Fruit fly (Drosophila melanogaster) whole organism, embryonic: Measurements from ENCODE around the gene Polr2D.
A peak's percentile ranks its signal among the peaks of the same experiment; 100 is the strongest.

Experiments
- Ada2b ChIP-seq: fragments of 200-800 bp; sonication (Bioruptor generic); IDR thresholded peaks from 2 replicates; pipeline ENCODE4 v1.3.6; 2022; ENCODE audit warnings: missing biosample characterization, missing genetic modification characterization
- BEAF-32 ChIP-seq: fragments of 200-800 bp; sonication (Bioruptor generic); optimal IDR thresholded peaks from 3 replicates; lab custom pipeline; 2017; ENCODE audit warnings: missing biosample characterization, missing genetic modification characterization, mild to moderate bottlenecking, moderate library complexity, missing genetic modification reagents
- CG10274 ChIP-seq: fragments of 200-800 bp; sonication (Bioruptor generic); optimal IDR thresholded peaks from 3 replicates; lab custom pipeline; 2017; ENCODE audit warnings: missing biosample characterization, mild to moderate bottlenecking, missing genetic modification characterization
- CG10431 ChIP-seq: fragments of 200-800 bp; sonication (Bioruptor generic); optimal IDR thresholded peaks from 3 replicates; lab custom pipeline; 2018; ENCODE audit warnings: missing biosample characterization, mild to moderate bottlenecking, missing genetic modification characterization
- CG11247 ChIP-seq: fragments of 200-800 bp; sonication (Bioruptor generic); IDR thresholded peaks from 2 replicates; pipeline ENCODE4 v1.3.6; 2022; ENCODE audit warnings: missing biosample characterization, missing genetic modification characterization
- CG12299 ChIP-seq: fragments of 200-800 bp; sonication (Bioruptor generic); optimal IDR thresholded peaks from 2 replicates; lab custom pipeline; 2018; ENCODE audit warnings: missing biosample characterization, mild to moderate bottlenecking, missing genetic modification characterization
- CG13287 ChIP-seq: fragments of 200-800 bp; sonication (Bioruptor generic); IDR thresholded peaks from 2 replicates; pipeline ENCODE4 v1.3.6; 2022; ENCODE audit warnings: missing biosample characterization, missing genetic modification characterization; ENCODE audit not compliant: partially characterized antibody
- CG1602 ChIP-seq: fragments of 200-800 bp; sonication (Bioruptor generic); optimal IDR thresholded peaks from 3 replicates; lab custom pipeline; 2016; ENCODE audit warnings: missing biosample characterization, missing genetic modification characterization
- CG17186 ChIP-seq: fragments of 200-800 bp; sonication (Bioruptor generic); optimal IDR thresholded peaks from 3 replicates; lab custom pipeline; 2017; ENCODE audit warnings: missing biosample characterization, missing genetic modification reagents, missing genetic modification characterization
- CG17359 ChIP-seq: fragments of 200-800 bp; sonication (Bioruptor generic); optimal IDR thresholded peaks from 3 replicates; lab custom pipeline; 2018; ENCODE audit warnings: missing biosample characterization, mild to moderate bottlenecking, missing genetic modification characterization, moderate library complexity
- CG17568 ChIP-seq: fragments of 200-800 bp; sonication (Bioruptor generic); optimal IDR thresholded peaks from 2 replicates; lab custom pipeline; 2018; ENCODE audit warnings: missing biosample characterization, mild to moderate bottlenecking, missing genetic modification characterization, moderate library complexity
- CG17829 ChIP-seq: fragments of 200-800 bp; optimal IDR thresholded peaks from 2 replicates; lab custom pipeline; 2019; ENCODE audit warnings: missing biosample characterization, mild to moderate bottlenecking, missing genetic modification characterization, moderate library complexity
- CG32772 ChIP-seq: fragments of 200-800 bp; sonication (Bioruptor generic); IDR thresholded peaks from 2 replicates; pipeline ENCODE4 v1.3.6; 2022; ENCODE audit warnings: missing biosample characterization, missing genetic modification characterization
- CG6175 ChIP-seq: fragments of 200-800 bp; sonication (Bioruptor generic); IDR thresholded peaks from 3 replicates; pipeline ENCODE4 v1.3.6; 2022; ENCODE audit warnings: missing biosample characterization, missing genetic modification characterization
- CG7372 ChIP-seq: fragments of 200-800 bp; sonication (Bioruptor generic); IDR thresholded peaks from 2 replicates; pipeline ENCODE4 v1.3.6; 2022; ENCODE audit warnings: missing biosample characterization, missing genetic modification characterization
- CG7987 ChIP-seq: fragments of 200-800 bp; sonication (Bioruptor generic); optimal IDR thresholded peaks from 2 replicates; lab custom pipeline; 2018; ENCODE audit warnings: missing biosample characterization, mild to moderate bottlenecking, missing genetic modification characterization, moderate library complexity
- Doc3 ChIP-seq: fragments of 200-800 bp; sonication (Bioruptor generic); IDR thresholded peaks from 3 replicates; pipeline ENCODE4 v1.3.6; 2022; ENCODE audit warnings: missing biosample characterization, missing genetic modification characterization; ENCODE audit not compliant: partially characterized antibody
- Dp ChIP-seq: fragments of 200-800 bp; sonication (Bioruptor generic); optimal IDR thresholded peaks from 2 replicates; lab custom pipeline; 2018; ENCODE audit warnings: missing biosample characterization, mild to moderate bottlenecking, missing genetic modification characterization, moderate library complexity
- Fer2 ChIP-seq: fragments of 200-800 bp; sonication (Bioruptor generic); optimal IDR thresholded peaks from 2 replicates; lab custom pipeline; 2018; ENCODE audit warnings: missing biosample characterization, mild to moderate bottlenecking, missing genetic modification characterization, moderate library complexity
- HLH3B ChIP-seq: fragments of 200-800 bp; sonication (Bioruptor generic); IDR thresholded peaks from 2 replicates; pipeline ENCODE4 v1.3.6; 2022; ENCODE audit warnings: missing biosample characterization, missing genetic modification characterization
- Lhr ChIP-seq: fragments of 200-800 bp; sonication (Bioruptor generic); optimal IDR thresholded peaks from 3 replicates; lab custom pipeline; 2017; ENCODE audit warnings: mild to moderate bottlenecking, missing biosample characterization, missing genetic modification reagents, missing genetic modification characterization
- Pdp1 ChIP-seq, 2 experiments: fragments of 200-800 bp; sonication (Bioruptor generic); optimal IDR thresholded peaks; 3 replicates each; lab custom pipeline; 2016; ENCODE audit warnings: missing biosample characterization in 2 of 2, missing genetic modification characterization in 2 of 2, mild to moderate bottlenecking in 1 of 2, moderate library complexity in 1 of 2
- Ssrp ChIP-seq: fragments of 200-800 bp; sonication (Bioruptor generic); optimal IDR thresholded peaks from 2 replicates; lab custom pipeline; 2018; ENCODE audit warnings: missing biosample characterization, mild to moderate bottlenecking, missing genetic modification characterization, moderate library complexity
- br ChIP-seq: fragments of >200 bp; optimal IDR thresholded peaks from 2 replicates; lab custom pipeline; 2017
- bsh ChIP-seq, 2 experiments: fragments of 200-800 bp; sonication (Bioruptor generic); optimal IDR thresholded peaks; 2 replicates each; lab custom pipeline; 2017 to 2018; ENCODE audit warnings: mild to moderate bottlenecking in 2 of 2, missing biosample characterization in 2 of 2, missing genetic modification characterization in 2 of 2, moderate library complexity in 1 of 2
- btn ChIP-seq: fragments of 200-800 bp; sonication (Bioruptor generic); optimal IDR thresholded peaks from 2 replicates; lab custom pipeline; 2016; ENCODE audit warnings: missing biosample characterization, missing genetic modification characterization
- crc ChIP-seq: fragments of 200-800 bp; sonication (Bioruptor generic); optimal IDR thresholded peaks from 2 replicates; lab custom pipeline; 2016; ENCODE audit warnings: missing biosample characterization, missing genetic modification characterization
- cwo ChIP-seq: fragments of 200-800 bp; sonication (Bioruptor generic); optimal IDR thresholded peaks from 3 replicates; lab custom pipeline; 2017; ENCODE audit warnings: missing biosample characterization, missing genetic modification characterization, mild to moderate bottlenecking, moderate library complexity, missing genetic modification reagents
- disco-r ChIP-seq: fragments of 200-800 bp; sonication (Bioruptor generic); optimal IDR thresholded peaks from 2 replicates; lab custom pipeline; 2016; ENCODE audit warnings: missing biosample characterization, missing genetic modification characterization
- dpn ChIP-seq, 2 experiments: fragments of 200-800 bp; sonication (Bioruptor generic); optimal IDR thresholded peaks; 3 replicates each; lab custom pipeline; 2016; ENCODE audit warnings: missing biosample characterization in 2 of 2, missing genetic modification characterization in 2 of 2
- dysf ChIP-seq: fragments of 200-800 bp; sonication (Bioruptor generic); IDR thresholded peaks from 3 replicates; pipeline ENCODE4 v1.3.6; 2022; ENCODE audit warnings: missing biosample characterization, missing genetic modification characterization
- en ChIP-seq: fragments of 200-800 bp; sonication (Bioruptor generic); optimal IDR thresholded peaks from 2 replicates; lab custom pipeline; 2016; ENCODE audit warnings: missing biosample characterization, missing genetic modification characterization
- esg ChIP-seq: fragments of 200-800 bp; sonication (Bioruptor generic); conservative IDR thresholded peaks from 2 replicates; pipeline ENCODE4 v1.3.6; 2022; ENCODE audit warnings: missing biosample characterization, missing genetic modification characterization
- eve ChIP-seq, 2 experiments: fragments of >200 bp; optimal IDR thresholded peaks; 2 replicates each; lab custom pipeline; 2017; ENCODE audit warnings: missing biosample characterization in 2 of 2, missing genetic modification characterization in 2 of 2
- ftz-f1 ChIP-seq: fragments of 200-800 bp; sonication (Bioruptor generic); optimal IDR thresholded peaks from 2 replicates; lab custom pipeline; 2016; ENCODE audit warnings: missing biosample characterization, missing genetic modification characterization
- hb ChIP-seq: fragments of 200-800 bp; sonication (Bioruptor generic); IDR thresholded peaks from 3 replicates; pipeline ENCODE4 v1.3.6; 2022; ENCODE audit warnings: missing biosample characterization, missing genetic modification characterization; ENCODE audit not compliant: partially characterized antibody
- klu ChIP-seq: fragments of 200-800 bp; sonication (Bioruptor generic); IDR thresholded peaks from 2 replicates; pipeline ENCODE4 v1.3.6; 2022; ENCODE audit warnings: missing biosample characterization, missing genetic modification characterization
- lbe ChIP-seq: fragments of 200-800 bp; sonication (Bioruptor generic); optimal IDR thresholded peaks from 2 replicates; lab custom pipeline; 2016; ENCODE audit warnings: missing biosample characterization, mild to moderate bottlenecking, missing genetic modification characterization
- lola ChIP-seq, 3 experiments: fragments of >200 bp in 2 of 3; fragments of 200-800 bp in 1 of 3; sonication (Bioruptor generic) in 1 of 3; optimal IDR thresholded peaks; 2 replicates each; lab custom pipeline; 2017 to 2019; ENCODE audit warnings: missing biosample characterization in 3 of 3, missing genetic modification characterization in 3 of 3, mild to moderate bottlenecking in 1 of 3, moderate library complexity in 1 of 3
- mam ChIP-seq: fragments of 200-800 bp; sonication (Bioruptor generic); optimal IDR thresholded peaks from 3 replicates; lab custom pipeline; 2016; ENCODE audit warnings: missing biosample characterization, missing genetic modification characterization
- nerfin-2 ChIP-seq: fragments of 200-800 bp; sonication (Bioruptor generic); IDR thresholded peaks from 2 replicates; pipeline ENCODE4 v1.3.6; 2022; ENCODE audit warnings: missing biosample characterization, missing genetic modification characterization; ENCODE audit not compliant: partially characterized antibody
- onecut ChIP-seq: fragments of 200-800 bp; sonication (Bioruptor generic); IDR thresholded peaks from 2 replicates; pipeline ENCODE4 v1.3.6; 2022; ENCODE audit warnings: missing biosample characterization, missing genetic modification characterization
- phol ChIP-seq: fragments of 200-800 bp; sonication (Bioruptor generic); optimal IDR thresholded peaks from 3 replicates; lab custom pipeline; 2018; ENCODE audit warnings: missing biosample characterization, mild to moderate bottlenecking, missing genetic modification characterization, moderate library complexity
- pita ChIP-seq: fragments of 200-800 bp; sonication (Bioruptor generic); optimal IDR thresholded peaks from 2 replicates; lab custom pipeline; 2017; ENCODE audit warnings: missing biosample characterization, mild to moderate bottlenecking, missing genetic modification characterization
- pzg ChIP-seq: fragments of 200-800 bp; sonication (Bioruptor generic); optimal IDR thresholded peaks from 3 replicates; lab custom pipeline; 2018; ENCODE audit warnings: missing biosample characterization, mild to moderate bottlenecking, missing genetic modification characterization, moderate library complexity
- seq ChIP-seq: fragments of 200-800 bp; sonication (Bioruptor generic); IDR thresholded peaks from 2 replicates; pipeline ENCODE4 v1.3.6; 2022; ENCODE audit warnings: missing biosample characterization, missing genetic modification characterization
- sima ChIP-seq: fragments of 200-800 bp; sonication (Bioruptor generic); optimal IDR thresholded peaks from 2 replicates; lab custom pipeline; 2016; ENCODE audit warnings: missing biosample characterization, missing genetic modification characterization
- slbo ChIP-seq: fragments of 200-800 bp; sonication (Bioruptor generic); IDR thresholded peaks from 2 replicates; pipeline ENCODE4 v1.3.6; 2022; ENCODE audit warnings: missing biosample characterization, missing genetic modification characterization
- tap ChIP-seq: fragments of 200-800 bp; optimal IDR thresholded peaks from 3 replicates; lab custom pipeline; 2019; ENCODE audit warnings: missing biosample characterization, mild to moderate bottlenecking, missing genetic modification characterization, moderate library complexity
- vnd ChIP-seq: fragments of 200-800 bp; sonication (Bioruptor generic); IDR thresholded peaks from 3 replicates; pipeline ENCODE4 v1.3.6; 2022; ENCODE audit warnings: missing biosample characterization, missing genetic modification characterization; ENCODE audit not compliant: partially characterized antibody
- zfh2 ChIP-seq: fragments of 200-800 bp; sonication (Bioruptor generic); optimal IDR thresholded peaks from 2 replicates; lab custom pipeline; 2016; ENCODE audit warnings: missing biosample characterization, missing genetic modification characterization

Gene Polr2D

DNA sequence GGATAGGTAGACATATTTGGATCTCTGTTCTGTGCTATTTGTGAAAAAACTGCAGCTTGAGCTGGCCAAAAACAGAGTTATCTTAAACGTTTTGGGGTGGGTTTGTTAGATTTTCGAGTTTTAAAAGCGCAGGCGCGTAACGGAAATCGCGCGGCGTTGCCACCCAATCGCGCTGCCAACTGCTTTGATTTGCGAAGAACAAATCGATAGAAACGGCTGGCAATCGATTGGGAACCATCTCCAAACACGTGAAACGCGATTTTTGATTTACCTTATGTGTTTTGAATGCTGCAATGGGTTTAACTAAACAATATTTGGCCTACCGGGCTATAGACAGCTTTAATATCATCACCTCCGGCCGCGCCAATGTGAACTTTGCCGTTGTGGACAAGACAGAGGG lies 28.2 kb upstream of the Polr2D start, which contains the start of the genes CG14312 and CG8064 (continued):
- TF ChIP-seq Ada2b (GFP tag; lab: Robert Waterston, UW), result no peak
- no peak for TF ChIP-seq CG10431 (GFP tag; lab: Kevin White, UChicago)
- no peak for TF ChIP-seq CG7987
- no peak for TF ChIP-seq CG10274
- TF ChIP-seq onecut, result peak; percentile 48
- TF ChIP-seq Ssrp (tag; lab: Kevin White, UChicago), result no peak
- no peak for TF ChIP-seq mam (GFP tag; lab: Kevin White, UChicago)
- peak; percentile 93 for TF ChIP-seq pzg
- TF ChIP-seq Pdp1 (GFP tag; optimal IDR thresholded peaks at IDR 0.05; lab: Kevin White, UChicago), result no peak
- TF ChIP-seq cwo, result peak; percentile 91
- TF ChIP-seq eve (GFP tag; optimal IDR thresholded peaks at IDR 0.05; lab: Kevin White, UChicago), result no peak
- TF ChIP-seq disco-r, result no peak
- no peak for TF ChIP-seq CG32772 (GFP tag; lab: Robert Waterston, UW)
- TF ChIP-seq bsh (GFP tag; optimal IDR thresholded peaks at IDR 0.05; lab: Kevin White, UChicago), result no peak
- TF ChIP-seq HLH3B, result no peak
- no peak for TF ChIP-seq tap (tag; lab: Kevin White, UChicago)
- TF ChIP-seq lola (GFP tag; optimal IDR thresholded peaks at IDR 0.05; lab: Kevin White, UChicago), result no peak
- TF ChIP-seq hb (GFP tag; lab: Robert Waterston, UW), result 0 out of 3 replicates have a peak, but pooled peaks have one; percentile 37
- TF ChIP-seq CG13287, result peak; percentile 81
- TF ChIP-seq seq (GFP tag; lab: Robert Waterston, UW), result peak; percentile 44; the same call in 1 of the 2 replicates
- no peak for TF ChIP-seq CG1602 (GFP tag; lab: Kevin White, UChicago)
- peak; percentile 30; the same call in 1 of the 2 replicates for TF ChIP-seq nerfin-2 (GFP tag; lab: Robert Waterston, UW)
- TF ChIP-seq Lhr, result peak; percentile 48
- TF ChIP-seq Doc3 (GFP tag; lab: Robert Waterston, UW), result peak; percentile 21; the same call in 1 of the 3 replicates
- TF ChIP-seq crc (GFP tag; lab: Kevin White, UChicago), result no peak
- TF ChIP-seq dysf (GFP tag; lab: Robert Waterston, UW), result no peak
- no peak for TF ChIP-seq CG11247 (GFP tag; lab: Robert Waterston, UW)
- TF ChIP-seq btn (GFP tag; lab: Kevin White, UChicago), result no peak
- TF ChIP-seq vnd (GFP tag; lab: Robert Waterston, UW), result peak; percentile 44; the same call in 1 of the 3 replicates
- TF ChIP-seq slbo (GFP tag; lab: Robert Waterston, UW), result no peak
- TF ChIP-seq pita (GFP tag; lab: Kevin White, UChicago), result no peak
- peak; percentile 21 for TF ChIP-seq CG17829 (tag; lab: Kevin White, UChicago)
- no peak for TF ChIP-seq CG12299
- TF ChIP-seq Dp (GFP tag; lab: Kevin White, UChicago), result peak; percentile 81
- TF ChIP-seq CG7372 (GFP tag; lab: Robert Waterston, UW), result no peak
- TF ChIP-seq CG17568 (GFP tag; lab: Kevin White, UChicago), result no peak
- TF ChIP-seq phol (tag; lab: Kevin White, UChicago), result peak; percentile 15
- no peak for TF ChIP-seq klu
- TF ChIP-seq lbe (GFP tag; lab: Kevin White, UChicago), result no peak
- TF ChIP-seq zfh2 (GFP tag; lab: Kevin White, UChicago), result no peak
- no peak for TF ChIP-seq sima (GFP tag; lab: Kevin White, UChicago)
- no peak for TF ChIP-seq CG17186 (GFP tag; lab: Kevin White, UChicago)
- TF ChIP-seq CG17359 (tag; lab: Kevin White, UChicago), result no peak
- no peak for TF ChIP-seq br (lab: Kevin White, UChicago)
- no peak for TF ChIP-seq ftz-f1
- TF ChIP-seq Fer2, result no peak
- no peak for TF ChIP-seq en
- TF ChIP-seq CG6175 (GFP tag; lab: Robert Waterston, UW), result no peak
- no peak for TF ChIP-seq esg (GFP tag; lab: Robert Waterston, UW)
- no peak for TF ChIP-seq dpn (GFP tag; optimal IDR thresholded peaks at IDR 0.05; lab: Kevin White, UChicago)
- peak; percentile 77 for TF ChIP-seq BEAF-32 (GFP tag; lab: Kevin White, UChicago)
